Fruit fly (Drosophila melanogaster): Measurements from ENCODE around the gene phu.

dm6 chr3R:9460488-9461150, 34.0 kb upstream of the phu start, which contains the start of gene GstZ2:
- no peak for TF ChIP-seq CG8478 (optimal IDR thresholded peaks at IDR 0.05)
- TF ChIP-seq CTCF (optimal IDR thresholded peaks at IDR 0.05): no peak

Data from S2 (cell line).